Worm (Caenorhabditis elegans) whole organism, early embryonic: ENCODE measurements around the gene rde-1.

ENCODE experiments used
- F13C5.2 ChIP-seq: sonication (generic microtip); optimal IDR thresholded peaks from 2 replicates; lab custom pipeline; 2017; ENCODE audit warnings: mild to moderate bottlenecking, missing genetic modification characterization, inconsistent platforms, missing compliant biosample characterization
- aly-1 ChIP-seq: sonication (generic microtip); optimal IDR thresholded peaks from 2 replicates; lab custom pipeline; 2016; ENCODE audit warnings: missing genetic modification characterization, missing compliant biosample characterization
- ama-1 ChIP-seq: fragments of 150-350 bp; optimal IDR thresholded peaks from 2 replicates; lab custom pipeline; 2014
- ceh-36 ChIP-seq: sonication (generic microtip); optimal IDR thresholded peaks from 2 replicates; lab custom pipeline; 2016; ENCODE audit warnings: missing genetic modification characterization, inconsistent platforms, missing compliant biosample characterization
- hmbx-1 ChIP-seq: sonication (generic microtip); optimal IDR thresholded peaks from 2 replicates; lab custom pipeline; 2016; ENCODE audit warnings: mild to moderate bottlenecking, missing genetic modification characterization, missing compliant biosample characterization
- scrt-1 ChIP-seq: fragments of 200-800 bp; sonication (Bioruptor generic); IDR thresholded peaks from 2 replicates; pipeline ENCODE4 v1.3.6; 2022; ENCODE audit warnings: missing genetic modification characterization, missing compliant biosample characterization
- sea-1 ChIP-seq: fragments of 200-800 bp; sonication (Bioruptor generic); conservative IDR thresholded peaks from 2 replicates; pipeline ENCODE4 v1.3.6; 2022; ENCODE audit warnings: missing genetic modification characterization, missing compliant biosample characterization
- tbx-11 ChIP-seq: fragments of 200-800 bp; sonication (Bioruptor generic); IDR thresholded peaks from 2 replicates; pipeline ENCODE4 v1.3.6; 2022; ENCODE audit warnings: missing genetic modification characterization, missing compliant biosample characterization
- tbx-37 ChIP-seq: fragments of 200-800 bp; sonication (Bioruptor generic); conservative IDR thresholded peaks from 2 replicates; pipeline ENCODE4 v1.3.6; 2022; ENCODE audit warnings: missing genetic modification reagents, missing genetic modification characterization, missing compliant biosample characterization
- tra-4 ChIP-seq: sonication (generic microtip); optimal IDR thresholded peaks from 2 replicates; lab custom pipeline; 2017; ENCODE audit warnings: missing genetic modification characterization, missing compliant biosample characterization

DNA sequence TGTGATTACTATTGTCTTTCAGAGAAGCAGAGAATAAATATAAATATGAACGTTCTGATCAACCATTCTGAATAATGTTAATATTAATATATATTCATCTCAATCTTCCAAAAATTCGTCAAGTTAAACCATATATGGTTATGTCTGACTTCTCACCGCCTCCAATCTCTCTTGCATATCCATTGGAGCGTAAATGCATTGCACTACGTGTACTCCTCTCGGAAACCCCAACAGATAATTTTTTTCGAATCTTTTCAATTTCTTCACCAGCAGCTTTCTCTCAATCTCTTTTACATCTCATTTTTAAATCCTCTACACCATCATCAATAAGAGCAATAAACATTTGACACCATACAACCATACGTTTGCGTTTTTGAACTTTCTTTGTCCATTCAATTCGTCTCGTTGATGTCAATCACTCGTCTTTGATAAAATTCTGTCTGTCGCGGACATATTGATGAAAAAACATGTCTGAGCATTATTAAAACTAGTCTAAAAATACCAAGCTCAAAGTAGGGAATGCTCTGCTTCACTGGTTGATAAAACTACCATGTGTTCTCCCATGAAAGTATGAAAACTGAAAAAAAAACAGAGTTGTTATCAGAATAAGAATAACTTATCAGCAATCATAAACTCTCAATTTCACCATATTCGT lies 12.0 kb upstream of the rde-1 start:
- no peak for TF ChIP-seq tbx-37 (GFP tag; lab: Robert Waterston, UW)
- TF ChIP-seq hmbx-1 (tag; lab: Kevin White, UChicago) = no peak
- no peak for TF ChIP-seq scrt-1
- TF ChIP-seq sea-1 = no peak
- TF ChIP-seq tra-4 (tag; lab: Kevin White, UChicago) = no peak
- TF ChIP-seq tbx-11 = no peak
- no peak for TF ChIP-seq F13C5.2 (tag; lab: Kevin White, UChicago)
- TF ChIP-seq ama-1 (lab: Kevin White, UChicago) = no peak
- TF ChIP-seq ceh-36 (tag; lab: Kevin White, UChicago) = no peak
- TF ChIP-seq aly-1 (tag; lab: Kevin White, UChicago) = no peak
